Worm (Caenorhabditis elegans): ENCODE results near the gene ZK938.12.
"Not testable (repeated sequence)": the region's sequence is repeated elsewhere in the genome, so short reads cannot be mapped to it uniquely, and the experiment has no call there.

ZK938.12 gene

DNA sequence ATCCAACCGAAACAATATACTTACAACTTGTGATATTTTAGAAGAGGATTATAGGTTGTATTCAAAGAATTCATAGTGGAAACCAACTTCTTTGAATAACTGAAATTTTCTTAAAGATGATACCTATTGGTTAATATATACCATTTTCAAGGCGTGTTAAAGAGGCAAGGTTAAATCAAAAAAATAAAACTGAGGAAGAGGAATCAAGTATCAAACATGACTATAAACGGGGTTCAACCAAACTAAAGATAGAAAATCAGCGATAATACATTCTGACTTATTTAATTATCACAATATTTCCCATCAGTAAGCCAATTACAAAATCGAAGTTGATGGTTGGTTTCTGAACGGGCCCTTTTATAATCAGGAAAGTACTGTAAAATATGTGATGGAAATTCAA, 30.3 kb downstream of the ZK938.12 start, which contains the start of gene chil-3:
Gene chil-3 (minus strand): TSS at position 101 of the 400 bp plus-strand sequence.
- no peak for TF ChIP-seq him-1 (tag; optimal IDR thresholded peaks at IDR 0.05)
- no peak for TF ChIP-seq dao-5 (tag; optimal IDR thresholded peaks at IDR 0.05)
- TF ChIP-seq W03F9.2 (tag; optimal IDR thresholded peaks at IDR 0.05), result no peak

DNA sequence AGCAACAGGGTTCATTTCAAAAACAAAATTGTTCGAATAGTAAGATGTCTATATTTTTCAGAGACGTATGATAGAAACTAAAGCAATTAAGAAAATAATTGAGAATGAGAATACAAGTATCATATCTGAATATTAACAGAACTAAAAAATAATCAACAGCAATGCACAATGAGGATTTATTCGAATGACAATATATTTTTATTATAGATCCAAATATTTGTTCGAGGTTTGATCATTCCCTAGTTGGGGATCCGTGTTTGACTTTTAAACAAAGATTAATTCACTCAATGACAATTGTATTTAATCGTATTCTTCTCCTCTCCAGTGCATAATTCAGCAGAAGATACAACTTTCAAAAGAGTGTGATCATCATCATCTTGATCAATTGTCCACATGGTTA, 31.0 kb downstream of the ZK938.12 start, which contains the start of gene C08H9.18:
Gene C08H9.18 (minus strand): TSS at position 101 of the 400 bp plus-strand sequence.
- TF ChIP-seq him-1 (tag; optimal IDR thresholded peaks at IDR 0.05) (no peak), W03F9.2 (tag; optimal IDR thresholded peaks at IDR 0.05) (no peak), dao-5 (tag; optimal IDR thresholded peaks at IDR 0.05) (no peak)

DNA sequence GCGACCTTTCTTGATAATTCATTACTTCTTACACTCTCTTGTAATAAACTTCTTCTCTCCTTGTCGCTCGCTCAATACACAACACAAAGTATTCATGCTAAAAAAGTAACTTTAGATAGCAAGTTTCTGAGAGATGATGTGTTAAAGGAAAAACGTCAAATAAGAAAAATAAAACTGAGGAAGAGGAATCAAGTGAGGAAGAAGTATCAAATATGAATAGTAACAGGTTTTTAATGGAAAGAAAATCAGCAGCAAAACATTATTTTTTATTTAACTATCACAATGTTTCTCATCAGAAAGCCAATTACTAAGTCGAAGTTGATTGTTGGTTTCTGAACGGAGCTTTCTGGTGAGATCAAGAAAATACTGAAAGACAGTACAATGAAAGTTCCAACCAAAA, 35.2 kb downstream of the ZK938.12 start, which contains the start of gene chil-1:
Gene chil-1 (minus strand): TSS at position 101 of the 400 bp plus-strand sequence.
- not testable (repeated sequence) for TF ChIP-seq him-1, dao-5, W03F9.2 (tag; optimal IDR thresholded peaks at IDR 0.05)

DNA sequence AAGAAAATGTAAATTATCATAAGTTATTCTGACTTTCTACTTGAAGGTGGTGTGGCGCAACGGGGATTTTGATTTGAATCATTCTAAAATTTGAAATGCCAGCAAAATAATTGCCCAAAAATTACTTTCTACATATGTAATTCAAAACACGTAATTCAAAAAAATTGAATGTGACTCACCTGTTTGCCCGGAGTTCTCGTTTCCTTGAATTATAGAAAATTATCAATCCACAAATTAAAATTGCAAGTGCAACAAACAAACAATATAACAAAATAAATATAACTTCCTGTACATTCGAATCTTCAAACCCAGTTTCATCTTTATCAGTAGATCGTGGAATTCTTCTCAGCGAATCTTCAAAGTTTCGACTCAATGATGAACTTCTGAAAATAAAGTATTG, 37.1 kb downstream of the ZK938.12 start:
- TF ChIP-seq him-1 (tag; optimal IDR thresholded peaks at IDR 0.05) (no peak), dao-5 (tag; optimal IDR thresholded peaks at IDR 0.05) (no peak), W03F9.2 (tag; optimal IDR thresholded peaks at IDR 0.05) (no peak)

DNA sequence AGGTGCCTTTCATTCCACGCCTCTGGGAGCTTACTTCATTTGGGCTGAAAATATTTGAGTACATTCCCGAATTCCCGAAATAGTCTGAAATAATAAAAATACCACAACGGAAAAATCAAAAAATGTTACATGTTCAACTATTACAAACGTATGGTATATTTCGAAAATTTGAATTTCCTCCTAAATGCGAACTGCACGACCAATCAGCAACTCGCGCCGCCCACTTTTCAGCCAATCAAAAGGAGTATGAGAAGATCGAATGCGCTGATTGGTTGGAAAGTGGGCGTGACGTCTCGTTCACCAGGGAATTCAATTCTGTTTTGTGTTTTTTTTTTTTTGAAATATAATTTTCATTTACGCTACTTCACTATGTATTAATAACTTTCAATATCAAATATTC, 37.6 kb downstream of the ZK938.12 start, which contains the start of gene old-1:
Gene old-1 (minus strand): TSS at position 50 of the 400 bp plus-strand sequence.
- no peak for TF ChIP-seq him-1 (tag; optimal IDR thresholded peaks at IDR 0.05)
- TF ChIP-seq W03F9.2 (tag; optimal IDR thresholded peaks at IDR 0.05), result no peak
- TF ChIP-seq dao-5 (tag; optimal IDR thresholded peaks at IDR 0.05), result no peak

DNA sequence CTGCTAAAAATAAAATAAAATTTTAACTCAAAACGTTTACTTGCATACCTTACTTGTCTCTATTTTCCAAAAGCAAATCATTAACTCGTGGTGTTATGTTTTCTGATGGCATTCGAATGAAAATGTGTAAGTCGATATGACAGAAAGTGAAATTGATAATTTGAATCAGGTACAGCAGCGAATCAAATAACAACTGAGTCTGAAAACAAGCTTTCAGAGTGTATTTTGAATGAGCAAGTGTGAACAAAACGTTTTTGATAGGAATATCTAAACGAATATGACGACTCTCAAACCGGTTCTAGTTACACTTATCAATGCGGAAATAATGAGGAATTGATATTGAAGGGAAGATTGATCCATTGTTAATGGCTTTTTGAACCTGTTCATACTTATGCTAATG, 39.9 kb downstream of the ZK938.12 start, which contains the start of gene chil-7:
Gene chil-7 (minus strand): TSS at position 112 of the 400 bp plus-strand sequence.
- TF ChIP-seq W03F9.2 (tag; optimal IDR thresholded peaks at IDR 0.05) (no peak), him-1 (tag; optimal IDR thresholded peaks at IDR 0.05) (no peak), dao-5 (tag; optimal IDR thresholded peaks at IDR 0.05) (no peak)

DNA sequence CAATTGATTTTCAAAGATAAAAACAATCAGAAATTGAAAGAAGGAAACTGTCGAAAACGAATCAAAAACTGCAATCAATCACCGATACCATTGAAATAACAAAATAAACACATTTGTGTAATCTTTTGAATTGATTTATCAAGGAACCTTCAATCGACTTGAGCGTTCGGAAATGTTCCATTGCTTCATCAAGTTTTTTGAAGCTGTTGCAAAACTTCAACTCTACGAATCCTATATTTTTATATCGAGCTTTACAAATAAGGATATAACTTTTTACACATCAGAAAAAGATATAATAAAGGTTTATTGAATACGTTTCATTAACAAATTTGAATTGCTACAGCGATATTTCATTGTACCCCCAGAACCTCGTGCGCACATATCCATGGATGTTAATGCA, 41.8 kb downstream of the ZK938.12 start, which contains the start of gene chil-8:
Gene chil-8 (minus strand): TSS at position 101 of the 400 bp plus-strand sequence.
- TF ChIP-seq dao-5 (tag; optimal IDR thresholded peaks at IDR 0.05), result no peak
- no peak for TF ChIP-seq W03F9.2 (tag; optimal IDR thresholded peaks at IDR 0.05)
- no peak for TF ChIP-seq him-1 (tag; optimal IDR thresholded peaks at IDR 0.05)

DNA sequence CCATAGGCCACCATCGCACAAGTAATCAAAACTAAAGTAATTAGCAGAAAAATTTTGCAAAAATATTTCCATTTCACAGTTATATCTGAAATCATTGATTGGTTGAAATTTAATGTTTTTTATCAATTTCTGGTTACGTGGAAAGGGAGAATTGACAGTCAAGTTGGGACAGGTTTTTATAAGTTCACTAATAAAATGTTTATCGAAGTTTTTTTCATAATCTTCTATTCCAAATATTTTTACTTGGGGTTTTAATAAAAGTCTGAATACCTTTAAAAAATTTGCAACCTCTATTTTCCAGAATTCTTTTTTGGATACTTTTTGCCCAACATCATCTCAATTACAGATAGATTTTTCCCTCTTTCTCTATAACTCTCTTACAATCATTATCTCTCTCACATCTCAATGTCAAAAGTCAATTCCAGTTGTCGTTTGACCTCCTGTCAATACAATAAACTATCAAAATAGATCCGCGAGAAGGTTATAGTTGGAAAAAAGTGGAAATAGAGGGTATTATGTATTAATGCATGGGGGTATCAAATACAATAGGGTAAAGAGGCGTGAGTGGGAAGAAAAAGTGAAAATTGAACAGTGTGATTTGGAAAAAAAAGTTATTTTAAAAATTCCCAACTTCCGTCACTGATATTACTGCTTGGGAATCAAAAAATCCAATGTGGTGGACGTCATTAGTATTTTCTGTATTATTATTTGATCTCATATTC, 43.5 kb downstream of the ZK938.12 start, which contains the start of the genes chil-2 and ctsa-3.2:
Gene chil-2 (minus strand): TSS at position 101 of the 722 bp plus-strand sequence.
Gene ctsa-3.2 (plus strand): TSS at position 672 of the 722 bp plus-strand sequence.
- no peak for TF ChIP-seq dao-5 (tag; optimal IDR thresholded peaks at IDR 0.05)
- no peak for TF ChIP-seq W03F9.2 (tag; optimal IDR thresholded peaks at IDR 0.05)
- TF ChIP-seq him-1 (tag; optimal IDR thresholded peaks at IDR 0.05), result no peak

DNA sequence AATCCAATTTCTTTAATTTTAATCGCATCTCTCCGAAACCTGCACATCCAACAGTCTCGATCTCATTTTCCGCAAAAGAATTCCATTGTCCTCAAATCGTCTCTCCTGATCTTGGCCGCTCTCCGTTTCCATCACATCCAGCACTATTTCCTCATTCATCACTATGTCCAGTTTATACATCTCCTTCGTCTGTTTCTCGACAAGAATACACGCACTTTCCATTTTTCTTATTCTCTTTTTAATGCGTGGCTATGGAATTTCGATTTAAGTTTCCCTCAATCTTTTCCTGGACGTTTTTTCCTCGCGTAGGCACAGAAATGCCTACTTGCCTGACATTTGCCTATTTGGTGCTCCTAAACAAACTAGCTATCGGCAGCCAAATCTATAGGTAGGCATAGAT, 48.7 kb downstream of the ZK938.12 start:
- no peak for TF ChIP-seq him-1 (tag; optimal IDR thresholded peaks at IDR 0.05)
- TF ChIP-seq W03F9.2 (tag; optimal IDR thresholded peaks at IDR 0.05), result no peak
- TF ChIP-seq dao-5 (tag; optimal IDR thresholded peaks at IDR 0.05), result no peak

DNA sequence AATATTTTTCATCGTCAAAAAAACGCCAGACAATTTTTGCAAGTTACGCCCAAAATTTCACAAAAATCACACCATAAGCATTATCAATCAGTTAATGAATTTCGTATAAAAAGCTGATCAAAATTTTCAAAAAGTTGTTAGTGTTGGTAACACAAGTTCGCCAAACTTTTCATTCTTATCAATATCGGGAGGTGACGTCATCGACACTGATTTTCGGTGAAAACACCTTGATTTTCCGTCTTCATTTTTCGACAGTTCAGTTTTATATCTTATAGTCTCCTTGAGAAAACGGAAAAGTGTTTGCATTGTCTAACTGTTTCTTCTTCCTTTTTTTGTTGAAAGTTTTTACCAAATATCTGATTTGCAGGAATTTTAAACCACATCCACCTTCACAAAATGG, 49.7 kb downstream of the ZK938.12 start, which contains the start of gene C08H9.15:
Gene C08H9.15 (plus strand): TSS at position 368 of the 400 bp plus-strand sequence.
- TF ChIP-seq W03F9.2 (tag; optimal IDR thresholded peaks at IDR 0.05) (no peak), him-1 (tag; optimal IDR thresholded peaks at IDR 0.05) (no peak), dao-5 (tag; optimal IDR thresholded peaks at IDR 0.05) (no peak)

Measured in whole organism, L4/young adult.